Fruit fly (Drosophila melanogaster) S2 (cell line): ENCODE data around the gene svr.

Source experiments
- CG8478 ChIP-seq: fragments of >200 bp; optimal IDR thresholded peaks from 2 replicates; lab custom pipeline; 2018
- CTCF ChIP-seq, 2 experiments: fragments of >200 bp; optimal IDR thresholded peaks; 2 replicates each; lab custom pipeline; 2018

dm6 chrX:448270-448669 lies 48.0 kb upstream of the svr start:
- TF ChIP-seq CG8478 (no peak), CTCF (optimal IDR thresholded peaks at IDR 0.05; lab: Kevin White, UChicago) (no peak)
